Worm (Caenorhabditis elegans) whole organism, late embryonic: Measurements from ENCODE around the gene msp-77.
"Not testable (repeated sequence)": the region's sequence is repeated elsewhere in the genome, so short reads cannot be mapped to it uniquely, and the experiment has no call there.

ENCODE experiments used
- K02D7.2 ChIP-seq: sonication (generic microtip); optimal IDR thresholded peaks from 2 replicates; lab custom pipeline; 2017; ENCODE audit warnings: mild to moderate bottlenecking, missing genetic modification characterization, missing compliant biosample characterization
- K09A11.1 ChIP-seq: sonication (generic microtip); optimal IDR thresholded peaks from 2 replicates; lab custom pipeline; 2017; ENCODE audit warnings: antibody characterized with exemption, mild to moderate bottlenecking, missing genetic modification characterization, missing compliant biosample characterization; ENCODE audit not compliant: insufficient read depth
- T23F11.4 ChIP-seq: fragments of 200-800 bp; sonication (Bioruptor generic); optimal IDR thresholded peaks from 2 replicates; lab custom pipeline; 2018; ENCODE audit warnings: mild to moderate bottlenecking, missing genetic modification characterization, missing compliant biosample characterization
- Y22D7AL.16 ChIP-seq: sonication (generic microtip); optimal IDR thresholded peaks from 2 replicates; lab custom pipeline; 2016; ENCODE audit warnings: missing genetic modification characterization, missing compliant biosample characterization
- ahr-1 ChIP-seq: sonication (generic microtip); optimal IDR thresholded peaks from 2 replicates; lab custom pipeline; 2016; ENCODE audit warnings: missing genetic modification characterization, missing compliant biosample characterization
- ceh-18 ChIP-seq: sonication (generic microtip); optimal IDR thresholded peaks from 2 replicates; lab custom pipeline; 2016; ENCODE audit warnings: missing genetic modification characterization, missing compliant biosample characterization
- ceh-19 ChIP-seq: fragments of 200-800 bp; sonication (Bioruptor generic); optimal IDR thresholded peaks from 2 replicates; lab custom pipeline; 2018; ENCODE audit warnings: mild to moderate bottlenecking, missing genetic modification characterization, missing compliant biosample characterization
- ceh-2 ChIP-seq: sonication (generic microtip); optimal IDR thresholded peaks from 2 replicates; lab custom pipeline; 2016; ENCODE audit warnings: missing genotype, missing genetic modification characterization, missing compliant biosample characterization
- ceh-34 ChIP-seq: sonication (generic microtip); optimal IDR thresholded peaks from 2 replicates; lab custom pipeline; 2016; ENCODE audit warnings: mild to moderate bottlenecking, missing genetic modification characterization, missing compliant biosample characterization
- ceh-45 ChIP-seq: fragments of 200-800 bp; sonication (Bioruptor generic); IDR thresholded peaks from 2 replicates; pipeline ENCODE4 v1.3.6; 2022; ENCODE audit warnings: missing genetic modification reagents, missing genetic modification characterization, missing compliant biosample characterization
- dmd-4 ChIP-seq: sonication (generic microtip); optimal IDR thresholded peaks from 2 replicates; lab custom pipeline; 2016; ENCODE audit warnings: borderline replicate concordance, missing genetic modification characterization, missing compliant biosample characterization
- elt-2 ChIP-seq: sonication (generic microtip); optimal IDR thresholded peaks from 2 replicates; lab custom pipeline; 2016; ENCODE audit warnings: missing genetic modification reagents, missing genetic modification characterization, missing compliant biosample characterization
- ets-4 ChIP-seq: sonication (generic microtip); optimal IDR thresholded peaks from 2 replicates; lab custom pipeline; 2016; ENCODE audit warnings: missing genetic modification characterization, missing compliant biosample characterization
- fax-1 ChIP-seq: sonication (generic microtip); optimal IDR thresholded peaks from 2 replicates; lab custom pipeline; 2016; ENCODE audit warnings: missing genotype, missing genetic modification characterization, missing compliant biosample characterization
- fkh-6 ChIP-seq: sonication (generic microtip); optimal IDR thresholded peaks from 2 replicates; lab custom pipeline; 2016; ENCODE audit warnings: missing genetic modification characterization, missing compliant biosample characterization
- hlh-8 ChIP-seq: sonication (generic microtip); optimal IDR thresholded peaks from 2 replicates; lab custom pipeline; 2016; ENCODE audit warnings: missing genotype, missing genetic modification characterization, missing compliant biosample characterization
- lin-11 ChIP-seq: fragments of 200-800 bp; sonication (Bioruptor generic); optimal IDR thresholded peaks from 2 replicates; lab custom pipeline; 2018; ENCODE audit warnings: mild to moderate bottlenecking, missing genetic modification characterization, missing compliant biosample characterization
- madf-2 ChIP-seq: sonication (generic microtip); optimal IDR thresholded peaks from 2 replicates; lab custom pipeline; 2017; ENCODE audit warnings: missing genetic modification characterization, missing compliant biosample characterization
- nfya-1 ChIP-seq: sonication (generic microtip); optimal IDR thresholded peaks from 2 replicates; lab custom pipeline; 2017; ENCODE audit warnings: missing genetic modification characterization, mild to moderate bottlenecking, missing compliant biosample characterization, antibody characterized with exemption, moderate library complexity
- npax-4 ChIP-seq: sonication (generic microtip); optimal IDR thresholded peaks from 2 replicates; lab custom pipeline; 2016; ENCODE audit warnings: missing genetic modification characterization, missing compliant biosample characterization
- odd-2 ChIP-seq: sonication (generic microtip); optimal IDR thresholded peaks from 2 replicates; lab custom pipeline; 2017; ENCODE audit warnings: antibody characterized with exemption, mild to moderate bottlenecking, missing genetic modification characterization, missing compliant biosample characterization
- pat-9 ChIP-seq: fragments of 200-800 bp; sonication (Bioruptor generic); optimal IDR thresholded peaks from 2 replicates; lab custom pipeline; 2018; ENCODE audit warnings: mild to moderate bottlenecking, missing genetic modification characterization, moderate library complexity, missing compliant biosample characterization
- pax-1 ChIP-seq: fragments of 150-350 bp; optimal IDR thresholded peaks from 2 replicates; lab custom pipeline; 2014; ENCODE audit warnings: missing biosample characterization, missing genetic modification characterization
- pha-2 ChIP-seq: sonication (generic microtip); optimal IDR thresholded peaks from 2 replicates; lab custom pipeline; 2017; ENCODE audit warnings: mild to moderate bottlenecking, missing genetic modification characterization, missing compliant biosample characterization
- pqm-1 ChIP-seq: sonication (generic microtip); optimal IDR thresholded peaks from 2 replicates; lab custom pipeline; 2016; ENCODE audit warnings: missing genetic modification characterization, missing compliant biosample characterization
- tbx-2 ChIP-seq: sonication (generic microtip); optimal IDR thresholded peaks from 2 replicates; lab custom pipeline; 2016; ENCODE audit warnings: missing genetic modification characterization, missing compliant biosample characterization
- tbx-7 ChIP-seq: sonication (generic microtip); optimal IDR thresholded peaks from 2 replicates; lab custom pipeline; 2016; ENCODE audit warnings: missing genotype, missing genetic modification characterization, missing compliant biosample characterization
- unc-42 ChIP-seq: sonication (generic microtip); optimal IDR thresholded peaks from 2 replicates; lab custom pipeline; 2016; ENCODE audit warnings: missing genotype, missing genetic modification characterization, missing compliant biosample characterization
- unc-55 ChIP-seq: sonication (generic microtip); optimal IDR thresholded peaks from 2 replicates; lab custom pipeline; 2017; ENCODE audit warnings: missing biosample characterization, missing genetic modification reagents, missing genetic modification characterization
- unc-86 ChIP-seq: sonication (generic microtip); optimal IDR thresholded peaks from 2 replicates; lab custom pipeline; 2016; ENCODE audit warnings: missing genetic modification characterization, missing compliant biosample characterization
- zip-5 ChIP-seq: sonication (generic microtip); optimal IDR thresholded peaks from 2 replicates; lab custom pipeline; 2016; ENCODE audit warnings: missing genetic modification characterization, missing compliant biosample characterization
- ztf-16 ChIP-seq: sonication (generic microtip); optimal IDR thresholded peaks from 2 replicates; lab custom pipeline; 2017; ENCODE audit warnings: missing genetic modification characterization, missing compliant biosample characterization

The msp-77 gene

DNA sequence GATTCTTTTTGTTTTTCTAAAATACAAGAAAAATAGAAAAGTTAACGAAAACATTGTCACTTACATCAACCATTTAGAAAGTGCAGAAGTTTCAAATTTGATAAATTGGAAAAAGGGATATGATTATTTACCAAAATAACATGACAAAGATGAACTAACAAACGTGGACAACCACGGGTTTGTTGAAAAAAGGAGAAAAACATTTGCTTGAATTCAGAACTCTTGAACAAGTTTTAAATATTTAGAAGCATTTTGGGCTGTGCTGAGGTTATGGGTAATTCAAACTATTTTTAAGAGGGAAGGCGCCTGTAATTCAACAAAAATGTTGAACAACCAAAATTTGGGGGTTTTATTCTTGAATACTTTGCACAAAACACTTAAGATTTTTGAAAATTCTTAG, 4.6 kb upstream of the msp-77 start, which contains the start of gene ttbk-3:
ttbk-3 (minus strand) TSS at position 101 of the 400 bp plus-strand sequence.
- TF ChIP-seq unc-42 (tag; lab: Kevin White, UChicago): no peak
- no peak for TF ChIP-seq tbx-2 (tag; lab: Kevin White, UChicago)
- TF ChIP-seq elt-2 (tag; lab: Kevin White, UChicago): no peak
- no peak for TF ChIP-seq pha-2 (tag; lab: Kevin White, UChicago)
- TF ChIP-seq dmd-4 (tag; lab: Kevin White, UChicago): no peak
- TF ChIP-seq pat-9 (tag; lab: Kevin White, UChicago): no peak
- TF ChIP-seq hlh-8 (tag; lab: Kevin White, UChicago): no peak
- no peak for TF ChIP-seq ceh-45 (GFP tag; lab: Robert Waterston, UW)
- TF ChIP-seq K02D7.2 (tag; lab: Kevin White, UChicago): no peak
- TF ChIP-seq ahr-1 (tag; lab: Kevin White, UChicago): no peak

DNA sequence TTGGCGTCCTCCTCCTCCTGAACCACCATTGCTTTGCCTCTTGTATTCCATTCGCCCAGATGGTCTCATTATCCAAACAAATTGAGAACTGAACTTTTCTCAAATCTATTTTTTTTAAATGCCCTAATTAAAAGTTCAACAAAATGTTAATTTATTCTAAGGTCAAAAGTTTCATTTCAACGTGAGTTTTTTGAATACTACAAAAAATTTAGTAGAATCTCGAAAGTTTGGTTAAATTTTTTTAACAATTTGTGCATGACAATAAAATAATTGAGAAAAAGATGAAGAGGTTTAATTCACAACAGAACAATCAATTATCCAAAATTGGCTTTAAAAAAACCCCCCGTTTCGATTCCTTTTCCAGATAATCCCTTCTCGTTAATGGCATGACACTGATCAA, 2.5 kb upstream of the msp-77 start, which contains the start of gene F32B6.4:
F32B6.4 (minus strand) TSS at position 101 of the 400 bp plus-strand sequence.
- TF ChIP-seq K09A11.1 (tag; lab: Kevin White, UChicago): no peak

DNA sequence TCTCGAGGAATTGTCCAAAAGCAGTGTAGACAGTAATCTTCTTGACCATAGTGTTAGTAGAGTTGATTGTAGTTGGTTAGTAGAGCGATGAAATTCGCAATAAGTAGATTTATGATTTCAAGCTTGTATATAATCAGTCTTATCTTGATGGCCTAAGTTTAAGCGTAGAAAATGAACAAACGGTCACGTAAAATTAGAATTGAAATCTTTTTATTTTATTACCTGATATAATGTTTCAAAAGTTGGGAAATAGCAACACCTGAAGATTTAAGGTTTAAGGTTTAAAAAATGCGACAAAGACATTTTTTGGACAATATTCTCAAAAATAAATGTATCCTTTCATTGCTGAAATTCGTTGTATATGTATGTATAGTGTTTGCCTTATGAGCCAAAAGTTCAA, 782 bp upstream of the msp-77 start, which contains the start of gene sss-1:
sss-1 (minus strand) TSS at position 101 of the 400 bp plus-strand sequence.
- not testable (repeated sequence) for TF ChIP-seq ets-4; odd-2 (tag; lab: Kevin White, UChicago); tbx-7 (tag; lab: Kevin White, UChicago)

DNA sequence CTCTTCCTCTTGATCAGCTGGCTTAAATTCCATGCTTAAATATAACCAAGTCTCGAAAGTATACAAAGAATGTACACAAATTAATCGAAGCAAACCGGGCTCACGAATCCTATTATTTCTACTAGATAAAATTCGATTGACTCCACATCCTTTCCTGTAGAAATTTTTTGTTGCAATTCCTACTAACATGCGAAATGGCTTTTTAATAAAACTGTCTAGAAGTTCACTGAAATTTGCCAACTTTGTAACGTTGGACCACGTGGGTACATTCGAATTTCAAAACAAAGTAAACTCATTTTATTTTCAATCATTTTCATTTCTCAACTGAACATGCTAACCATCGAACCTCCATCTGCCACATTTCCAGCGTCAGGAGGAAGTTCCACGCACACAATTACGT, 657 bp downstream of the msp-77 start, which contains the start of gene ssp-32:
ssp-32 (plus strand) TSS at position 301 of the 400 bp plus-strand sequence.
- TF ChIP-seq ztf-16 (tag; lab: Kevin White, UChicago): no peak
- no peak for TF ChIP-seq ceh-45 (GFP tag; lab: Robert Waterston, UW)
- TF ChIP-seq ceh-18 (tag; lab: Kevin White, UChicago): no peak
- TF ChIP-seq T23F11.4: no peak
- TF ChIP-seq ceh-34 (tag; lab: Kevin White, UChicago): no peak
- TF ChIP-seq tbx-7 (tag; lab: Kevin White, UChicago): no peak
- TF ChIP-seq Y22D7AL.16 (tag; lab: Kevin White, UChicago): no peak
- TF ChIP-seq madf-2 (tag; lab: Kevin White, UChicago): no peak
- no peak for TF ChIP-seq nfya-1
- no peak for TF ChIP-seq dmd-4 (tag; lab: Kevin White, UChicago)
- TF ChIP-seq pax-1: no peak
- TF ChIP-seq unc-86 (tag; lab: Kevin White, UChicago): no peak
- no peak for TF ChIP-seq unc-55 (GFP tag; lab: Kevin White, UChicago)
- TF ChIP-seq fkh-6 (tag; lab: Kevin White, UChicago): no peak

DNA sequence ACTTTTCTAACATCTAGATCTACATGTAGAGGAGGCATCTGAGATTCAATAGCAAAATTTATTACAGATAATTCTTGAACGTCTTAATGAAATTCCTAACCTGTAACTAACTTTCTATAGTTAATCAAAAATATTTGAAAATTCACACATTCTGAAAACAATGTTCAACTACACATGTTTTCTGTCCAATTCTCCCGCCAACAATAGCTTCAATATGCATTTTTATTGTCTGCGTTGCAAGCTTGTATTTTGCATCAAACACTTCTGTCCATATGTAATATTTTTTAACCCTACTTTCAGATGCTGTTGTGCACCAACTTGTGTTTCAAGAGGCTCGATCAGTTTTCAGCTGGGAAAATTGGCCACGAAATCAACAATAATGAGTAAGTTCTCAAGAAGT, 4.3 kb downstream of the msp-77 start, which contains the start of gene tbc-3:
tbc-3 (plus strand) TSS at position 301 of the 400 bp plus-strand sequence.
- TF ChIP-seq lin-11 (no peak), hlh-8 (tag; lab: Kevin White, UChicago) (no peak), ceh-2 (tag; lab: Kevin White, UChicago) (no peak), npax-4 (tag; lab: Kevin White, UChicago) (no peak), pqm-1 (tag; lab: Kevin White, UChicago) (no peak), ahr-1 (tag; lab: Kevin White, UChicago) (no peak), ceh-19 (GFP tag; lab: Kevin White, UChicago) (no peak), zip-5 (tag; lab: Kevin White, UChicago) (no peak), Y22D7AL.16 (tag; lab: Kevin White, UChicago) (no peak), tbx-2 (tag; lab: Kevin White, UChicago) (no peak), fax-1 (tag; lab: Kevin White, UChicago) (no peak)
